Worm (Caenorhabditis elegans): Measurements from ENCODE around the gene chil-2.

DNA sequence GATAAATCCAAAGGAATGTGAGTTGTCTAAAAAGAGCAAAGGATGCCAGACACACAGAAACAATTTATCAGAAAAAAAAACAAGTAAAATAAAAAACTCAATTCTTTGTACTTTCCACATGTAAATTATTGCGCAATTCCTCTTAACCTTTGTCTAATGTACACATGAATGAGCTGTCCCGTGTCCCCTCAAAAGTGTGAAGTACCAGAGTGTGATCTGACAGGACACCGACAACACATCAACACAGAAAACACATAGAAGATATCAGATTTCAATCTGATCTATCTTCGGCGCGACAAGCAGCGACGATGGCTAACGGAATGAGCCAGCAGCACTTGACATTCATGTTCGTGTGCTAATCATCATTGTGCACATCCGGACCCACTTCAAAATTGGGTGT lies 45.9 kb downstream of the chil-2 start:
- TF ChIP-seq him-1 (tag; optimal IDR thresholded peaks at IDR 0.05) (no peak), W03F9.2 (tag; optimal IDR thresholded peaks at IDR 0.05) (no peak), dao-5 (tag; optimal IDR thresholded peaks at IDR 0.05) (no peak)

Data from whole organism, L4/young adult.